Fruit fly (Drosophila melanogaster): ENCODE results near the gene comm3.
A peak's percentile ranks its signal among the peaks of the same experiment; 100 is the strongest.

Gene comm3

DNA sequence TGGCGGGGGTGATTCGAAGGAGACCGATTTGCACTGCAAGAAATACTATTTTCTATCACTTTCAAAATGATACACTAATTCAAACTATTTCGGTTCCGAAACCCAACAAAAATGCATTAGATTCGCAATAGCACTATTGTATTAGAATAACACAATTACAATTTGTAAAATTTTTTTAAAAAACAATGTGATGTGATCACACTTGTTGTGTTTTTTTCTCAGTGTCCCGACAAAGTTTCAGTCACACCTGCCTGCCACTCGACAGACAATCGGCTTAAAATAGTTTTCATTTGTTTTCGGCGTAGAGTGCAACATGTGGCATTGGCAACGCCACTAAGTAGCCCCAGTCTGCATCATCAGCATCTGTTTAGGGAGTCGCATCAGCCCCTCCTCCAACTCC lies 27.5 kb upstream of the comm3 start (continued):
- TF ChIP-seq slou (GFP tag; optimal IDR thresholded peaks at IDR 0.05) (no peak), ssp (GFP tag; IDR thresholded peaks at IDR 0.05) (peak; percentile 36), dpn (GFP tag; optimal IDR thresholded peaks at IDR 0.05) (peak; percentile 48 to 53), exex (tag; optimal IDR thresholded peaks at IDR 0.05) (no peak), CG18011 (GFP tag; optimal IDR thresholded peaks at IDR 0.05) (no peak), CrebB (tag; optimal IDR thresholded peaks at IDR 0.05) (no peak), CG14965 (GFP tag; optimal IDR thresholded peaks at IDR 0.05; ENCODE audit: borderline replicate concordance) (no peak), gcm2 (GFP tag; optimal IDR thresholded peaks at IDR 0.05) (no peak), HLH4C (GFP tag; IDR thresholded peaks at IDR 0.05; ENCODE audit: partially characterized antibody) (no peak), CG11695 (GFP tag; IDR thresholded peaks at IDR 0.05) (0 out of 3 replicates have a peak, but pooled peaks have one; percentile 44), br (optimal IDR thresholded peaks at IDR 0.05) (no peak), sd (tag; optimal IDR thresholded peaks at IDR 0.05) (no peak), schlank (tag; optimal IDR thresholded peaks at IDR 0.05) (no peak), sens-2 (GFP tag; IDR thresholded peaks at IDR 0.05) (peak; percentile 56; the same call in 1 of the 2 replicates), CG18619 (GFP tag; optimal IDR thresholded peaks at IDR 0.05) (peak; percentile 12), CG9797 (GFP tag; optimal IDR thresholded peaks at IDR 0.05) (no peak), CG3407 (GFP tag; optimal IDR thresholded peaks at IDR 0.05) (peak; percentile 60), Hand (GFP tag; optimal IDR thresholded peaks at IDR 0.05) (no peak), Ada2b (GFP tag; IDR thresholded peaks at IDR 0.05) (no peak), run (tag; optimal IDR thresholded peaks at IDR 0.05) (no peak), CG4424 (GFP tag; optimal IDR thresholded peaks at IDR 0.05) (peak; percentile 86), CG16863 (GFP tag; optimal IDR thresholded peaks at IDR 0.05) (peak; percentile 58), CG12155 (GFP tag; optimal IDR thresholded peaks at IDR 0.05) (peak; percentile 29), CG1024 (GFP tag; IDR thresholded peaks at IDR 0.05) (peak; percentile 42), Kr (GFP tag; optimal IDR thresholded peaks at IDR 0.05) (peak; percentile 11), ab (GFP tag; optimal IDR thresholded peaks at IDR 0.05) (no peak), Taf1 (GFP tag; IDR thresholded peaks at IDR 0.05) (no peak), Atf3 (GFP tag; optimal IDR thresholded peaks at IDR 0.05) (peak; percentile 78), pnt (GFP tag; optimal IDR thresholded peaks at IDR 0.05) (peak; percentile 55), unc-4 (GFP tag; IDR thresholded peaks at IDR 0.05; ENCODE audit: partially characterized antibody) (no peak), CG1792 (GFP tag; optimal IDR thresholded peaks at IDR 0.05) (peak; percentile 9), CG13123 (GFP tag; optimal IDR thresholded peaks at IDR 0.05) (peak; percentile 17), CG13424 (tag; optimal IDR thresholded peaks at IDR 0.05) (peak; percentile 61), pum (GFP tag; optimal IDR thresholded peaks at IDR 0.05) (peak; percentile 78), CG10654 (GFP tag; optimal IDR thresholded peaks at IDR 0.05) (peak; percentile 62), twi (tag; optimal IDR thresholded peaks at IDR 0.05) (peak; percentile 91), CG3163 (GFP tag; optimal IDR thresholded peaks at IDR 0.05) (no peak), otp (GFP tag; IDR thresholded peaks at IDR 0.05) (peak; percentile 79; the same call in 2 of the 3 replicates), Dek (tag; optimal IDR thresholded peaks at IDR 0.05) (no peak), kni (GFP tag; optimal IDR thresholded peaks at IDR 0.05) (no peak), Ets65A (GFP tag) (peak; percentile 94), pho (GFP tag; optimal IDR thresholded peaks at IDR 0.05) (no peak), Eip74EF (GFP tag; optimal IDR thresholded peaks at IDR 0.05) (no peak), CG15011 (GFP tag; optimal IDR thresholded peaks at IDR 0.05) (no peak), CG13624 (GFP tag; optimal IDR thresholded peaks at IDR 0.05) (peak; percentile 32), Trl (optimal IDR thresholded peaks at IDR 0.05) (no peak), Trl (GFP tag; optimal IDR thresholded peaks at IDR 0.05) (peak; percentile 70), nerfin-2 (GFP tag; IDR thresholded peaks at IDR 0.05; ENCODE audit: partially characterized antibody) (no peak), Oli (tag; optimal IDR thresholded peaks at IDR 0.05) (peak; percentile 74), CG2199 (GFP tag; IDR thresholded peaks at IDR 0.05) (no peak), CG12769 (tag; optimal IDR thresholded peaks at IDR 0.05) (peak; percentile 5), btn (GFP tag; optimal IDR thresholded peaks at IDR 0.05) (peak; percentile 59)
